Worm (Caenorhabditis elegans) whole organism, mixed stage, embryonic: ENCODE data around the gene rsp-2.
A peak's percentile ranks its signal among the peaks of the same experiment; 100 is the strongest.

ENCODE experiments used
- M03D4.4 ChIP-seq: sonication (generic microtip); optimal IDR thresholded peaks from 2 replicates; lab custom pipeline; 2017; ENCODE audit warnings: mild to moderate bottlenecking, missing genetic modification characterization, missing compliant biosample characterization
- blmp-1 ChIP-seq: fragments of 150-350 bp; optimal IDR thresholded peaks from 2 replicates; lab custom pipeline; 2014; ENCODE audit warnings: missing biosample characterization, missing genetic modification characterization
- ceh-39 ChIP-seq: fragments of 150-350 bp; optimal IDR thresholded peaks from 2 replicates; lab custom pipeline; 2014; ENCODE audit warnings: missing biosample characterization, missing genetic modification characterization
- ceh-43 ChIP-seq: fragments of 200-800 bp; sonication (Bioruptor generic); optimal IDR thresholded peaks from 2 replicates; lab custom pipeline; 2018; ENCODE audit warnings: mild to moderate bottlenecking, missing genetic modification characterization, moderate library complexity, missing compliant biosample characterization
- ceh-83 ChIP-seq: fragments of 200-800 bp; sonication (Bioruptor generic); optimal IDR thresholded peaks from 2 replicates; lab custom pipeline; 2018; ENCODE audit warnings: mild to moderate bottlenecking, missing genetic modification characterization, missing compliant biosample characterization
- ces-1 ChIP-seq: fragments of 150-350 bp; optimal IDR thresholded peaks from 2 replicates; lab custom pipeline; 2014; ENCODE audit warnings: missing biosample characterization, missing genetic modification reagents, missing genetic modification characterization
- cnd-1 ChIP-seq: fragments of 200-800 bp; sonication (Bioruptor generic); optimal IDR thresholded peaks from 2 replicates; lab custom pipeline; 2018; ENCODE audit warnings: mild to moderate bottlenecking, missing genetic modification characterization, missing compliant biosample characterization
- drap-1 ChIP-seq: fragments of 200-800 bp; sonication (Bioruptor generic); optimal IDR thresholded peaks from 3 replicates; lab custom pipeline; 2018; ENCODE audit warnings: mild to moderate bottlenecking, missing genetic modification characterization, missing compliant biosample characterization
- elt-1 ChIP-seq: sonication (generic microtip); optimal IDR thresholded peaks from 2 replicates; lab custom pipeline; 2017; ENCODE audit warnings: missing genetic modification characterization, mild to moderate bottlenecking, missing compliant biosample characterization, antibody characterized with exemption, moderate library complexity, borderline replicate concordance; ENCODE audit not compliant: insufficient read depth
- elt-3 ChIP-seq: fragments of 150-350 bp; optimal IDR thresholded peaks from 2 replicates; lab custom pipeline; 2014; ENCODE audit warnings: missing biosample characterization, missing genetic modification characterization
- flh-1 ChIP-seq: fragments of 200-800 bp; sonication (Bioruptor generic); optimal IDR thresholded peaks from 2 replicates; lab custom pipeline; 2018; ENCODE audit warnings: mild to moderate bottlenecking, missing genetic modification characterization, moderate library complexity, missing compliant biosample characterization
- ham-2 ChIP-seq: fragments of 200-800 bp; sonication (Bioruptor generic); optimal IDR thresholded peaks from 2 replicates; lab custom pipeline; 2018; ENCODE audit warnings: mild to moderate bottlenecking, missing genetic modification characterization, missing compliant biosample characterization
- hlh-1 ChIP-seq: fragments of 150-350 bp; optimal IDR thresholded peaks from 2 replicates; lab custom pipeline; 2014; ENCODE audit warnings: missing biosample characterization, missing genetic modification reagents, missing genetic modification characterization
- lin-13 ChIP-seq: fragments of 150-350 bp; optimal IDR thresholded peaks from 2 replicates; lab custom pipeline; 2014; ENCODE audit warnings: missing biosample characterization, missing genetic modification characterization
- lin-32 ChIP-seq: fragments of 200-800 bp; sonication (Bioruptor generic); optimal IDR thresholded peaks from 2 replicates; lab custom pipeline; 2018; ENCODE audit warnings: mild to moderate bottlenecking, missing genetic modification characterization, missing compliant biosample characterization
- lsy-2 ChIP-seq: fragments of 150-350 bp; optimal IDR thresholded peaks from 2 replicates; lab custom pipeline; 2014; ENCODE audit warnings: missing biosample characterization, missing genetic modification characterization
- mab-5 ChIP-seq: fragments of 150-350 bp; optimal IDR thresholded peaks from 2 replicates; lab custom pipeline; 2014; ENCODE audit warnings: missing biosample characterization, missing genetic modification characterization
- mep-1 ChIP-seq: fragments of 150-350 bp; optimal IDR thresholded peaks from 2 replicates; lab custom pipeline; 2017; ENCODE audit warnings: missing biosample characterization, missing genetic modification reagents, missing genetic modification characterization, inconsistent platforms
- mls-2 ChIP-seq: sonication (generic microtip); optimal IDR thresholded peaks from 2 replicates; lab custom pipeline; 2016; ENCODE audit warnings: mild to moderate bottlenecking, missing genetic modification characterization, moderate library complexity, missing compliant biosample characterization
- nhr-12 ChIP-seq: fragments of 150-350 bp; optimal IDR thresholded peaks from 2 replicates; lab custom pipeline; 2014; ENCODE audit warnings: missing biosample characterization, missing genetic modification characterization
- nhr-2 ChIP-seq: fragments of 150-350 bp; optimal IDR thresholded peaks from 2 replicates; lab custom pipeline; 2014; ENCODE audit warnings: missing biosample characterization, missing genetic modification characterization
- nhr-237 ChIP-seq: fragments of 150-350 bp; optimal IDR thresholded peaks from 2 replicates; lab custom pipeline; 2014; ENCODE audit warnings: missing biosample characterization, missing genetic modification characterization
- nhr-28 ChIP-seq: fragments of 150-350 bp; optimal IDR thresholded peaks from 2 replicates; lab custom pipeline; 2014; ENCODE audit warnings: missing biosample characterization, missing genetic modification characterization
- nhr-76 ChIP-seq: sonication (generic microtip); optimal IDR thresholded peaks from 2 replicates; lab custom pipeline; 2017; ENCODE audit warnings: missing biosample characterization, missing genetic modification characterization
- pha-4 ChIP-seq: fragments of 150-350 bp; optimal IDR thresholded peaks from 2 replicates; lab custom pipeline; 2018; ENCODE audit warnings: missing biosample characterization, missing genetic modification reagents, missing genetic modification characterization
- sem-2 ChIP-seq: fragments of 200-800 bp; sonication (Bioruptor generic); optimal IDR thresholded peaks from 2 replicates; lab custom pipeline; 2018; ENCODE audit warnings: mild to moderate bottlenecking, missing genetic modification characterization, missing compliant biosample characterization
- snpc-4 ChIP-seq: fragments of 150-350 bp; optimal IDR thresholded peaks from 2 replicates; lab custom pipeline; 2014; ENCODE audit warnings: missing biosample characterization, missing genetic modification characterization
- sptf-1 ChIP-seq: sonication (generic microtip); optimal IDR thresholded peaks from 2 replicates; lab custom pipeline; 2017; ENCODE audit warnings: mild to moderate bottlenecking, missing genetic modification characterization, moderate library complexity, missing compliant biosample characterization
- tbx-8 ChIP-seq: fragments of 200-800 bp; sonication (Bioruptor generic); optimal IDR thresholded peaks from 2 replicates; lab custom pipeline; 2018; ENCODE audit warnings: mild to moderate bottlenecking, missing genetic modification characterization, moderate library complexity, missing compliant biosample characterization
- unc-120 ChIP-seq: sonication (generic microtip); optimal IDR thresholded peaks from 2 replicates; lab custom pipeline; 2017; ENCODE audit warnings: missing genetic modification characterization, missing compliant biosample characterization; ENCODE audit not compliant: poor library complexity, severe bottlenecking
- unc-39 ChIP-seq: fragments of 150-350 bp; optimal IDR thresholded peaks from 2 replicates; lab custom pipeline; 2014; ENCODE audit warnings: missing biosample characterization, missing genetic modification characterization
- unc-62 ChIP-seq: fragments of 150-350 bp; optimal IDR thresholded peaks from 2 replicates; lab custom pipeline; 2014; ENCODE audit warnings: missing biosample characterization, missing genetic modification reagents, missing genetic modification characterization
- zip-8 ChIP-seq: fragments of 150-350 bp; optimal IDR thresholded peaks from 2 replicates; lab custom pipeline; 2014; ENCODE audit warnings: missing biosample characterization, missing genetic modification characterization
- ztf-11 ChIP-seq: fragments of 150-350 bp; optimal IDR thresholded peaks from 2 replicates; lab custom pipeline; 2014; ENCODE audit warnings: missing biosample characterization, missing genetic modification characterization

rsp-2 gene

DNA sequence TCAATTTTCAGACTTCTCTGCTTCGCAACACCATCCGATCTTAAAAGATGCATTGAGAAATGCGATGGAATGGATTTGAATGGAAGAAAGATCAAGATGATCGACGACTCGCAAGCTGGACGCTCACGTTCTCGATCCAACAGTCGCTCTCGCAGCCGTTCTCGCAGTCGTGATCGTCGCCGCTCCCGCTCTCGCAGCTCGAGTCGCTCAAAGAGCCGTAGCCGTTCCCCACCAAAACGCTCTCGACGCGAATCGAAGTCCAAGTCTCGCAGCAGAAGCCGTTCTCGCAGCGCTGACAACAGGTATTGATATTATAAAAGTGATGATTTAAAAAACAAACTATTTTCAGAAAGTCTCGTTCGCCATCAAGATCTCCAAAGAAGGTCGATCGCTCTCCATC is 2.4 kb upstream of the rsp-2 start:
- TF ChIP-seq unc-39 (tag; lab: Kevin White, UChicago) (no peak), cnd-1 (tag; lab: Kevin White, UChicago) (no peak), ham-2 (GFP tag; lab: Kevin White, UChicago) (no peak), sem-2 (no peak), elt-3 (tag; lab: Kevin White, UChicago) (no peak), nhr-28 (tag; lab: Kevin White, UChicago) (no peak), drap-1 (no peak), nhr-237 (tag; lab: Kevin White, UChicago) (no peak), blmp-1 (tag; lab: Kevin White, UChicago) (no peak), sptf-1 (tag; lab: Kevin White, UChicago) (no peak), nhr-76 (no peak), mls-2 (tag; lab: Kevin White, UChicago) (no peak), nhr-2 (tag; lab: Kevin White, UChicago) (no peak), ceh-39 (no peak)

ce11 chrII:11453639-11454038 is 884 bp upstream of the rsp-2 start:
- TF ChIP-seq flh-1 (GFP tag; lab: Kevin White, UChicago) (no peak), ceh-39 (peak; percentile 9), ceh-83 (no peak), hlh-1 (peak; percentile 24)

ce11 chrII:11453025-11453424 is 270 bp upstream of the rsp-2 start, which contains the start of gene rsp-1:
Gene rsp-1, plus strand, starts transcription at chrII:11453362.
- TF ChIP-seq unc-39 (tag; lab: Kevin White, UChicago) (no peak), unc-120 (peak; percentile 31), elt-3 (tag; lab: Kevin White, UChicago) (peak; percentile 40), sptf-1 (tag; lab: Kevin White, UChicago) (peak; percentile 90), tbx-8 (peak; percentile 15), nhr-76 (no peak), blmp-1 (tag; lab: Kevin White, UChicago) (no peak), ztf-11 (peak; percentile 75), elt-1 (no peak), lin-32 (GFP tag; lab: Kevin White, UChicago) (peak; percentile 20), M03D4.4 (tag; lab: Kevin White, UChicago) (peak; percentile 37), unc-62 (peak; percentile 43), nhr-237 (tag; lab: Kevin White, UChicago) (peak; percentile 72), lsy-2 (tag; lab: Kevin White, UChicago) (peak; percentile 80), zip-8 (no peak), pha-4 (peak; percentile 96), ces-1 (GFP tag; lab: Kevin White, UChicago) (peak; percentile 67), ham-2 (GFP tag; lab: Kevin White, UChicago) (no peak), nhr-12 (tag; lab: Kevin White, UChicago) (no peak), lin-13 (tag; lab: Kevin White, UChicago) (peak; percentile 93), ceh-39 (peak; percentile 79), mep-1 (tag; lab: Kevin White, UChicago) (peak; percentile 86), mls-2 (tag; lab: Kevin White, UChicago) (peak; percentile 81), hlh-1 (peak; percentile 44), mab-5 (tag; lab: Kevin White, UChicago) (no peak), snpc-4 (tag; lab: Kevin White, UChicago) (no peak), cnd-1 (tag; lab: Kevin White, UChicago) (peak; percentile 66), drap-1 (peak; percentile 39), ceh-43 (GFP tag; lab: Kevin White, UChicago) (peak; percentile 53)

DNA sequence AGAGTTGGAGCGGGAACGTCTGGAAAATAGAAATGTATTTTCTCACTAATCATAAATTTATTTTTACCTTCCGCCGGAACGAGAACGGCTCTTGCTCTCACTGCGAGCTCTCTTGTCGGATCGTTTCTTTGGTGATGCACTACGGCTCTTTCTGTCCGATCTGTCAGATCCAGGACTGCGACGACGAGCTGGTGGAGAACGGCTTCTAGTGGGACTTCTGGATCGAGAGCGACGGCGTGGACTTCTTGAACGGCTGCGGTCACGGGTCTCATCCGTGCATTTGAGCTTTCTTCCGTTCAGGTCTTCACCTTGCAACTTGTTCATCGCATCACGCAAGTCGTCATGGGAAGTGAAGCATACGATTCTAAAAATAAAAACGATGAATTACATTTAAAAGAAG is 1.0 kb downstream of the rsp-2 start:
- TF ChIP-seq unc-120 = no peak
- no peak for TF ChIP-seq nhr-2 (tag; lab: Kevin White, UChicago)
- TF ChIP-seq nhr-237 (tag; lab: Kevin White, UChicago) = no peak
- TF ChIP-seq ztf-11 = no peak
- TF ChIP-seq unc-39 (tag; lab: Kevin White, UChicago) = no peak
- no peak for TF ChIP-seq elt-3 (tag; lab: Kevin White, UChicago)
- TF ChIP-seq unc-62 = no peak
- no peak for TF ChIP-seq mep-1 (tag; lab: Kevin White, UChicago)
- TF ChIP-seq ceh-83 = no peak
- TF ChIP-seq sptf-1 (tag; lab: Kevin White, UChicago) = no peak
- TF ChIP-seq lin-32 (GFP tag; lab: Kevin White, UChicago) = no peak
- TF ChIP-seq hlh-1 = no peak
- TF ChIP-seq M03D4.4 (tag; lab: Kevin White, UChicago) = no peak
